Worm (Caenorhabditis elegans) whole organism, late embryonic: ENCODE measurements around the gene H43E16.1.

Experiments
- F13H6.1 ChIP-seq: sonication (generic microtip); optimal IDR thresholded peaks from 2 replicates; lab custom pipeline; 2016; ENCODE audit warnings: missing genetic modification characterization, missing compliant biosample characterization
- K02D7.2 ChIP-seq: sonication (generic microtip); optimal IDR thresholded peaks from 2 replicates; lab custom pipeline; 2017; ENCODE audit warnings: mild to moderate bottlenecking, missing genetic modification characterization, missing compliant biosample characterization
- K09A11.1 ChIP-seq: sonication (generic microtip); optimal IDR thresholded peaks from 2 replicates; lab custom pipeline; 2017; ENCODE audit warnings: antibody characterized with exemption, mild to moderate bottlenecking, missing genetic modification characterization, missing compliant biosample characterization; ENCODE audit not compliant: insufficient read depth
- T23F11.4 ChIP-seq: fragments of 200-800 bp; sonication (Bioruptor generic); optimal IDR thresholded peaks from 2 replicates; lab custom pipeline; 2018; ENCODE audit warnings: mild to moderate bottlenecking, missing genetic modification characterization, missing compliant biosample characterization
- Y22D7AL.16 ChIP-seq: sonication (generic microtip); optimal IDR thresholded peaks from 2 replicates; lab custom pipeline; 2016; ENCODE audit warnings: missing genetic modification characterization, missing compliant biosample characterization
- ahr-1 ChIP-seq: sonication (generic microtip); optimal IDR thresholded peaks from 2 replicates; lab custom pipeline; 2016; ENCODE audit warnings: missing genetic modification characterization, missing compliant biosample characterization
- ceh-14 ChIP-seq: sonication (generic microtip); optimal IDR thresholded peaks from 2 replicates; lab custom pipeline; 2016; ENCODE audit warnings: missing genotype, missing genetic modification characterization, missing compliant biosample characterization
- ceh-18 ChIP-seq: sonication (generic microtip); optimal IDR thresholded peaks from 2 replicates; lab custom pipeline; 2016; ENCODE audit warnings: missing genetic modification characterization, missing compliant biosample characterization
- ceh-19 ChIP-seq: fragments of 200-800 bp; sonication (Bioruptor generic); optimal IDR thresholded peaks from 2 replicates; lab custom pipeline; 2018; ENCODE audit warnings: mild to moderate bottlenecking, missing genetic modification characterization, missing compliant biosample characterization
- ceh-2 ChIP-seq: sonication (generic microtip); optimal IDR thresholded peaks from 2 replicates; lab custom pipeline; 2016; ENCODE audit warnings: missing genotype, missing genetic modification characterization, missing compliant biosample characterization
- ceh-22 ChIP-seq: sonication (generic microtip); optimal IDR thresholded peaks from 2 replicates; lab custom pipeline; 2017; ENCODE audit warnings: missing biosample characterization, missing genetic modification characterization
- ceh-24 ChIP-seq: sonication (generic microtip); optimal IDR thresholded peaks from 2 replicates; lab custom pipeline; 2016; ENCODE audit warnings: mild to moderate bottlenecking, missing genetic modification characterization, missing compliant biosample characterization
- ceh-30 ChIP-seq: fragments of 150-350 bp; optimal IDR thresholded peaks from 2 replicates; lab custom pipeline; 2014; ENCODE audit warnings: missing biosample characterization, missing genetic modification characterization
- ceh-31 ChIP-seq: sonication (generic microtip); optimal IDR thresholded peaks from 2 replicates; lab custom pipeline; 2016; ENCODE audit warnings: missing genetic modification characterization, missing compliant biosample characterization
- ceh-34 ChIP-seq: sonication (generic microtip); optimal IDR thresholded peaks from 2 replicates; lab custom pipeline; 2016; ENCODE audit warnings: mild to moderate bottlenecking, missing genetic modification characterization, missing compliant biosample characterization
- ceh-45 ChIP-seq: fragments of 200-800 bp; sonication (Bioruptor generic); IDR thresholded peaks from 2 replicates; pipeline ENCODE4 v1.3.6; 2022; ENCODE audit warnings: missing genetic modification reagents, missing genetic modification characterization, missing compliant biosample characterization
- ceh-9 ChIP-seq: sonication (generic microtip); optimal IDR thresholded peaks from 2 replicates; lab custom pipeline; 2016; ENCODE audit warnings: mild to moderate bottlenecking, missing genetic modification characterization, inconsistent platforms, missing compliant biosample characterization
- che-1 ChIP-seq: sonication (generic microtip); optimal IDR thresholded peaks from 2 replicates; lab custom pipeline; 2016; ENCODE audit warnings: mild to moderate bottlenecking, missing genetic modification characterization, missing compliant biosample characterization
- dmd-4 ChIP-seq: sonication (generic microtip); optimal IDR thresholded peaks from 2 replicates; lab custom pipeline; 2016; ENCODE audit warnings: borderline replicate concordance, missing genetic modification characterization, missing compliant biosample characterization
- dve-1 ChIP-seq: sonication (generic microtip); optimal IDR thresholded peaks from 2 replicates; lab custom pipeline; 2017; ENCODE audit warnings: antibody characterized with exemption, mild to moderate bottlenecking, missing genetic modification characterization, missing compliant biosample characterization
- elt-2 ChIP-seq: sonication (generic microtip); optimal IDR thresholded peaks from 2 replicates; lab custom pipeline; 2016; ENCODE audit warnings: missing genetic modification reagents, missing genetic modification characterization, missing compliant biosample characterization
- elt-4 ChIP-seq: sonication (generic microtip); optimal IDR thresholded peaks from 2 replicates; lab custom pipeline; 2016; ENCODE audit warnings: missing genetic modification characterization, missing compliant biosample characterization
- ets-4 ChIP-seq: sonication (generic microtip); optimal IDR thresholded peaks from 2 replicates; lab custom pipeline; 2016; ENCODE audit warnings: missing genetic modification characterization, missing compliant biosample characterization
- fax-1 ChIP-seq: sonication (generic microtip); optimal IDR thresholded peaks from 2 replicates; lab custom pipeline; 2016; ENCODE audit warnings: missing genotype, missing genetic modification characterization, missing compliant biosample characterization
- fkh-10 ChIP-seq: fragments of 150-350 bp; optimal IDR thresholded peaks from 2 replicates; lab custom pipeline; 2014; ENCODE audit warnings: missing biosample characterization, missing genetic modification reagents, missing genetic modification characterization
- hlh-13 ChIP-seq: fragments of 200-800 bp; sonication (Bioruptor generic); optimal IDR thresholded peaks from 2 replicates; lab custom pipeline; 2018; ENCODE audit warnings: mild to moderate bottlenecking, missing genetic modification characterization, missing compliant biosample characterization
- hlh-30 ChIP-seq: sonication (generic microtip); optimal IDR thresholded peaks from 2 replicates; lab custom pipeline; 2017; ENCODE audit warnings: antibody characterized with exemption, missing genetic modification characterization, missing compliant biosample characterization; ENCODE audit not compliant: insufficient read depth
- hlh-6 ChIP-seq: sonication (generic microtip); optimal IDR thresholded peaks from 2 replicates; lab custom pipeline; 2016; ENCODE audit warnings: missing genotype, missing genetic modification characterization, missing compliant biosample characterization
- lim-6 ChIP-seq: sonication (generic microtip); optimal IDR thresholded peaks from 2 replicates; lab custom pipeline; 2016; ENCODE audit warnings: missing genetic modification characterization, missing compliant biosample characterization
- lin-11 ChIP-seq: fragments of 200-800 bp; sonication (Bioruptor generic); optimal IDR thresholded peaks from 2 replicates; lab custom pipeline; 2018; ENCODE audit warnings: mild to moderate bottlenecking, missing genetic modification characterization, missing compliant biosample characterization
- madf-2 ChIP-seq: sonication (generic microtip); optimal IDR thresholded peaks from 2 replicates; lab custom pipeline; 2017; ENCODE audit warnings: missing genetic modification characterization, missing compliant biosample characterization
- mec-3 ChIP-seq: sonication (generic microtip); optimal IDR thresholded peaks from 2 replicates; lab custom pipeline; 2016; ENCODE audit warnings: borderline replicate concordance, missing genetic modification characterization, missing compliant biosample characterization
- nfya-1 ChIP-seq: sonication (generic microtip); optimal IDR thresholded peaks from 2 replicates; lab custom pipeline; 2017; ENCODE audit warnings: missing genetic modification characterization, mild to moderate bottlenecking, missing compliant biosample characterization, antibody characterized with exemption, moderate library complexity
- nhr-11 ChIP-seq: fragments of 150-350 bp; optimal IDR thresholded peaks from 2 replicates; lab custom pipeline; 2014; ENCODE audit warnings: missing biosample characterization, missing genetic modification characterization
- nhr-232 ChIP-seq: sonication (generic microtip); optimal IDR thresholded peaks from 2 replicates; lab custom pipeline; 2016; ENCODE audit warnings: missing genetic modification characterization, missing compliant biosample characterization
- pat-9 ChIP-seq: fragments of 200-800 bp; sonication (Bioruptor generic); optimal IDR thresholded peaks from 2 replicates; lab custom pipeline; 2018; ENCODE audit warnings: mild to moderate bottlenecking, missing genetic modification characterization, moderate library complexity, missing compliant biosample characterization
- pax-1 ChIP-seq: fragments of 150-350 bp; optimal IDR thresholded peaks from 2 replicates; lab custom pipeline; 2014; ENCODE audit warnings: missing biosample characterization, missing genetic modification characterization
- pha-2 ChIP-seq: sonication (generic microtip); optimal IDR thresholded peaks from 2 replicates; lab custom pipeline; 2017; ENCODE audit warnings: mild to moderate bottlenecking, missing genetic modification characterization, missing compliant biosample characterization
- pha-4 ChIP-seq: fragments of 150-350 bp; optimal IDR thresholded peaks from 2 replicates; lab custom pipeline; 2018; ENCODE audit warnings: missing biosample characterization, missing genetic modification reagents, missing genetic modification characterization
- pqm-1 ChIP-seq: sonication (generic microtip); optimal IDR thresholded peaks from 2 replicates; lab custom pipeline; 2016; ENCODE audit warnings: missing genetic modification characterization, missing compliant biosample characterization
- rnt-1 ChIP-seq: sonication (generic microtip); optimal IDR thresholded peaks from 2 replicates; lab custom pipeline; 2016; ENCODE audit warnings: missing genetic modification characterization, missing compliant biosample characterization
- sox-2 ChIP-seq: fragments of 200-800 bp; sonication (Bioruptor generic); IDR thresholded peaks from 2 replicates; pipeline ENCODE4 v1.3.6; 2022; ENCODE audit warnings: missing genetic modification reagents, missing genetic modification characterization, missing compliant biosample characterization
- sox-4 ChIP-seq: sonication (generic microtip); optimal IDR thresholded peaks from 2 replicates; lab custom pipeline; 2017; ENCODE audit warnings: mild to moderate bottlenecking, missing genetic modification characterization, inconsistent platforms, missing compliant biosample characterization
- syd-9 ChIP-seq: sonication (generic microtip); optimal IDR thresholded peaks from 2 replicates; lab custom pipeline; 2016; ENCODE audit warnings: mild to moderate bottlenecking, missing genetic modification characterization, moderate library complexity, missing compliant biosample characterization
- tbx-2 ChIP-seq: sonication (generic microtip); optimal IDR thresholded peaks from 2 replicates; lab custom pipeline; 2016; ENCODE audit warnings: missing genetic modification characterization, missing compliant biosample characterization
- tbx-7 ChIP-seq: sonication (generic microtip); optimal IDR thresholded peaks from 2 replicates; lab custom pipeline; 2016; ENCODE audit warnings: missing genotype, missing genetic modification characterization, missing compliant biosample characterization
- ttx-3 ChIP-seq: sonication (generic microtip); optimal IDR thresholded peaks from 2 replicates; lab custom pipeline; 2016; ENCODE audit warnings: missing genetic modification reagents, missing genetic modification characterization, missing compliant biosample characterization
- unc-42 ChIP-seq: sonication (generic microtip); optimal IDR thresholded peaks from 2 replicates; lab custom pipeline; 2016; ENCODE audit warnings: missing genotype, missing genetic modification characterization, missing compliant biosample characterization
- unc-86 ChIP-seq: sonication (generic microtip); optimal IDR thresholded peaks from 2 replicates; lab custom pipeline; 2016; ENCODE audit warnings: missing genetic modification characterization, missing compliant biosample characterization
- zip-5 ChIP-seq: sonication (generic microtip); optimal IDR thresholded peaks from 2 replicates; lab custom pipeline; 2016; ENCODE audit warnings: missing genetic modification characterization, missing compliant biosample characterization

H43E16.1 gene

DNA sequence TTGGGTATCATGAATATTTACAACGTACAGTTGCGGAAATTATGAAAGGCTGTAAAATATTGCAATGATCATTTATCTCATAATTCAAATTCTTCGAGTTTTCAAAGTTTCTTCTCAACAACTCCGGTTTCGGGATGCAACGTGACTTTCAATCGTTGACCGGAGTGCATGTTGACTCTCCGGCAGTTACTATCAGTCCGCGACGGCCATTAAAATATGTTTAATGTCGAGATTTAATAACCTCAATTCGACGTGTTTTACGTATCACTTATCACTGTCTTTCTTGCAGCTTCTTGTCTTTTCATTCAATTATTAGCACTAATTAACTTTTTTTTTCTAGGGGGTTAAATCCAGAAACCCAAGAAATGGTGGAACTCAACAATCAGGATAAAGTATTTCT lies 44.2 kb downstream of the H43E16.1 start, which contains the start of gene tsp-10:
Gene tsp-10, plus strand, starts transcription at position 366 of the 400 bp plus-strand sequence.
- TF ChIP-seq fkh-10 (GFP tag; lab: Kevin White, UChicago) = no peak
- no peak for TF ChIP-seq hlh-30 (tag; lab: Kevin White, UChicago)
- TF ChIP-seq lim-6 = no peak
- no peak for TF ChIP-seq ceh-9
- no peak for TF ChIP-seq ttx-3 (tag; lab: Kevin White, UChicago)
- TF ChIP-seq K09A11.1 = no peak
- TF ChIP-seq pha-4 (tag; lab: Kevin White, UChicago) = no peak
- no peak for TF ChIP-seq ceh-45 (GFP tag; lab: Robert Waterston, UW)
- TF ChIP-seq ceh-18 (tag; lab: Kevin White, UChicago) = no peak
- TF ChIP-seq nfya-1 = no peak
- no peak for TF ChIP-seq ceh-34 (tag; lab: Kevin White, UChicago)
- no peak for TF ChIP-seq mec-3
- no peak for TF ChIP-seq ceh-2
- TF ChIP-seq fax-1 = no peak
- no peak for TF ChIP-seq lin-11 (tag; lab: Kevin White, UChicago)
- TF ChIP-seq hlh-13 (GFP tag; lab: Kevin White, UChicago) = no peak
- no peak for TF ChIP-seq pax-1 (tag; lab: Kevin White, UChicago)
- TF ChIP-seq syd-9 (tag; lab: Kevin White, UChicago) = no peak
- TF ChIP-seq nhr-232 = no peak
- no peak for TF ChIP-seq rnt-1 (tag; lab: Kevin White, UChicago)

DNA sequence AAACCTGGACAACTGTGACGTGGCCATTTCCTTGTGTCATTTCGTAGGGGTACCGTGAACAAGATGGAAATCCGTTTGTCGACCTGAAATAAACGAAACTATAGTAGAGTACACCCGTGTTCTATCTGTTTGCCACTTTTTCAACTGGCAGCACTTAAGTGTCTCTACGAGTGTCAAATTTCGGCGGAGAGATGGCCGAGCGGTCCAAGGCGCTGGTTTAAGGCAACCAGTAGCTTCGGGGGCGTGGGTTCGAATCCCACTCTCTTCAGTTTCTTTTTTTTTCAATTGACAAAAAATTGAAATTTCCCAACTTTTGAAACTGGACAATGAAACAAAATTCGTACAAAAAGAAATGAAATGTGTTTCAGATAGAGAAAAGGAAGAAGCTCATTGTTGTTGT lies 47.5 kb downstream of the H43E16.1 start:
- TF ChIP-seq dve-1 (tag; lab: Kevin White, UChicago) = no peak
- peak; percentile 15 for TF ChIP-seq ceh-18 (tag; lab: Kevin White, UChicago)
- peak; percentile 10 for TF ChIP-seq dmd-4 (tag; lab: Kevin White, UChicago)
- no peak for TF ChIP-seq nhr-11 (tag; lab: Kevin White, UChicago)
- no peak for TF ChIP-seq T23F11.4 (GFP tag; lab: Kevin White, UChicago)
- TF ChIP-seq lin-11 (tag; lab: Kevin White, UChicago) = peak; percentile 14
- TF ChIP-seq zip-5 = no peak
- no peak for TF ChIP-seq nfya-1
- TF ChIP-seq nhr-232 = no peak
- peak; percentile 31 for TF ChIP-seq Y22D7AL.16
- TF ChIP-seq madf-2 (tag; lab: Kevin White, UChicago) = no peak
- TF ChIP-seq pax-1 (tag; lab: Kevin White, UChicago) = no peak
- TF ChIP-seq ceh-24 (tag; lab: Kevin White, UChicago) = no peak
- TF ChIP-seq ceh-22 = no peak
- no peak for TF ChIP-seq unc-86
- TF ChIP-seq pha-2 (tag; lab: Kevin White, UChicago) = no peak
- TF ChIP-seq pha-4 (tag; lab: Kevin White, UChicago) = no peak
- TF ChIP-seq F13H6.1 (tag; lab: Kevin White, UChicago) = no peak
- TF ChIP-seq sox-4 (tag; lab: Kevin White, UChicago) = no peak
- TF ChIP-seq ceh-31 (tag; lab: Kevin White, UChicago) = peak; percentile 28
- TF ChIP-seq hlh-30 (tag; lab: Kevin White, UChicago) = no peak
- TF ChIP-seq ceh-14 (tag; lab: Kevin White, UChicago) = no peak
- TF ChIP-seq ceh-9 = no peak
- TF ChIP-seq ceh-34 (tag; lab: Kevin White, UChicago) = peak; percentile 96
- TF ChIP-seq elt-2 (tag; lab: Kevin White, UChicago) = peak; percentile 17
- TF ChIP-seq ceh-30 (tag; lab: Kevin White, UChicago) = no peak
- no peak for TF ChIP-seq hlh-6 (tag; lab: Kevin White, UChicago)
- no peak for TF ChIP-seq elt-4 (tag; lab: Kevin White, UChicago)
- no peak for TF ChIP-seq unc-42
- no peak for TF ChIP-seq mec-3
- TF ChIP-seq K09A11.1 = peak; percentile 11
- no peak for TF ChIP-seq syd-9 (tag; lab: Kevin White, UChicago)
- no peak for TF ChIP-seq ahr-1
- no peak for TF ChIP-seq lim-6
- TF ChIP-seq sox-2 (GFP tag; lab: Robert Waterston, UW) = no peak
- TF ChIP-seq rnt-1 (tag; lab: Kevin White, UChicago) = peak; percentile 28
- peak; percentile 38 for TF ChIP-seq che-1
- TF ChIP-seq tbx-2 = peak; percentile 10
- no peak for TF ChIP-seq ets-4
- no peak for TF ChIP-seq K02D7.2 (tag; lab: Kevin White, UChicago)
- TF ChIP-seq pat-9 = no peak
- TF ChIP-seq tbx-7 (tag; lab: Kevin White, UChicago) = no peak
- no peak for TF ChIP-seq pqm-1 (tag; lab: Kevin White, UChicago)
- TF ChIP-seq ceh-19 (GFP tag; lab: Kevin White, UChicago) = peak; percentile 74
